Worm (Caenorhabditis elegans) whole organism, L3 larva: ENCODE data around the gene swp-1.

Experiments used
- R02D3.7 ChIP-seq: fragments of 150-350 bp; optimal IDR thresholded peaks from 2 replicates; lab custom pipeline; 2014; ENCODE audit warnings: missing biosample characterization, missing genetic modification characterization
- ZK546.5 ChIP-seq: sonication (generic microtip); optimal IDR thresholded peaks from 2 replicates; lab custom pipeline; 2017; ENCODE audit warnings: missing biosample characterization, missing genetic modification characterization
- aly-2 ChIP-seq: fragments of 150-350 bp; optimal IDR thresholded peaks from 2 replicates; lab custom pipeline; 2014; ENCODE audit warnings: missing biosample characterization, missing genetic modification characterization
- ceh-16 ChIP-seq: sonication (generic microtip); optimal IDR thresholded peaks from 2 replicates; lab custom pipeline; 2017; ENCODE audit warnings: missing biosample characterization, missing genetic modification characterization
- ceh-28 ChIP-seq: fragments of 150-350 bp; optimal IDR thresholded peaks from 2 replicates; lab custom pipeline; 2014; ENCODE audit warnings: missing biosample characterization, missing genetic modification reagents, missing genetic modification characterization
- ceh-82 ChIP-seq: fragments of 150-350 bp; optimal IDR thresholded peaks from 2 replicates; lab custom pipeline; 2014; ENCODE audit warnings: missing biosample characterization, missing genetic modification characterization
- ceh-9 ChIP-seq: sonication (generic microtip); optimal IDR thresholded peaks from 2 replicates; lab custom pipeline; 2018; ENCODE audit warnings: missing biosample characterization, missing genetic modification characterization
- daf-12 ChIP-seq: fragments of 150-350 bp; optimal IDR thresholded peaks from 2 replicates; lab custom pipeline; 2014; ENCODE audit warnings: missing biosample characterization, missing genetic modification reagents, missing genetic modification characterization
- egl-5 ChIP-seq: fragments of 150-350 bp; optimal IDR thresholded peaks from 2 replicates; lab custom pipeline; 2017; ENCODE audit warnings: missing biosample characterization, missing genetic modification reagents, missing genetic modification characterization, inconsistent platforms
- elt-1 ChIP-seq: fragments of 150-350 bp; optimal IDR thresholded peaks from 2 replicates; lab custom pipeline; 2014; ENCODE audit warnings: missing biosample characterization, missing genetic modification characterization
- elt-2 ChIP-seq: sonication (generic microtip); optimal IDR thresholded peaks from 2 replicates; lab custom pipeline; 2016; ENCODE audit warnings: missing genetic modification reagents, mild to moderate bottlenecking, missing genetic modification characterization, missing compliant biosample characterization
- elt-3 ChIP-seq, 3 experiments: fragments of 150-350 bp in 1 of 3; sonication (generic microtip) in 2 of 3; optimal IDR thresholded peaks; 2 replicates in 2 of 3; 4 replicates in 1 of 3; lab custom pipeline; 2014 to 2017; ENCODE audit warnings: missing biosample characterization in 3 of 3, missing genetic modification characterization in 3 of 3
- eor-1 ChIP-seq, 2 experiments: fragments of 150-350 bp; optimal IDR thresholded peaks; 2 replicates each; lab custom pipeline; 2014 to 2018; ENCODE audit warnings: missing biosample characterization in 2 of 2, missing genetic modification characterization in 2 of 2
- fkh-10 ChIP-seq: sonication (generic microtip); optimal IDR thresholded peaks from 2 replicates; lab custom pipeline; 2017; ENCODE audit warnings: missing biosample characterization, missing genetic modification reagents, missing genetic modification characterization
- fkh-2 ChIP-seq: fragments of 150-350 bp; optimal IDR thresholded peaks from 2 replicates; lab custom pipeline; 2014; ENCODE audit warnings: missing biosample characterization, missing genetic modification reagents, missing genetic modification characterization
- fos-1 ChIP-seq: fragments of 150-350 bp; optimal IDR thresholded peaks from 2 replicates; lab custom pipeline; 2014; ENCODE audit warnings: missing biosample characterization, missing genetic modification characterization
- hmg-11 ChIP-seq: sonication (generic microtip); optimal IDR thresholded peaks from 2 replicates; lab custom pipeline; 2016; ENCODE audit warnings: missing genetic modification characterization, missing compliant biosample characterization
- jun-1 ChIP-seq: fragments of 150-350 bp; optimal IDR thresholded peaks from 2 replicates; lab custom pipeline; 2014; ENCODE audit warnings: missing biosample characterization, missing genetic modification reagents, missing genetic modification characterization
- mml-1 ChIP-seq: fragments of 150-350 bp; sonication (generic microtip); optimal IDR thresholded peaks from 3 replicates; lab custom pipeline; 2014; ENCODE audit warnings: missing biosample characterization, missing genetic modification characterization
- nfya-1 ChIP-seq: sonication (generic microtip); optimal IDR thresholded peaks from 2 replicates; lab custom pipeline; 2017; ENCODE audit warnings: missing genetic modification characterization, mild to moderate bottlenecking, missing compliant biosample characterization, antibody characterized with exemption, moderate library complexity; ENCODE audit not compliant: insufficient read depth
- nhr-12 ChIP-seq: fragments of 150-350 bp; optimal IDR thresholded peaks from 2 replicates; lab custom pipeline; 2014; ENCODE audit warnings: missing biosample characterization, missing genetic modification characterization
- nhr-23 ChIP-seq: fragments of 150-350 bp; optimal IDR thresholded peaks from 2 replicates; lab custom pipeline; 2014; ENCODE audit warnings: missing biosample characterization, missing genetic modification reagents, missing genetic modification characterization
- nhr-237 ChIP-seq: fragments of 150-350 bp; optimal IDR thresholded peaks from 2 replicates; lab custom pipeline; 2014; ENCODE audit warnings: missing biosample characterization, missing genetic modification characterization
- nhr-25 ChIP-seq: sonication (generic microtip); optimal IDR thresholded peaks from 2 replicates; lab custom pipeline; 2017; ENCODE audit warnings: missing biosample characterization, missing genetic modification characterization
- nhr-28 ChIP-seq: fragments of 150-350 bp; optimal IDR thresholded peaks from 2 replicates; lab custom pipeline; 2014; ENCODE audit warnings: missing biosample characterization, missing genetic modification characterization
- nhr-43 ChIP-seq: sonication (generic microtip); optimal IDR thresholded peaks from 2 replicates; lab custom pipeline; 2016; ENCODE audit warnings: mild to moderate bottlenecking, missing genetic modification characterization, missing compliant biosample characterization; ENCODE audit not compliant: poor library complexity, severe bottlenecking
- nhr-77 ChIP-seq: fragments of 150-350 bp; optimal IDR thresholded peaks from 2 replicates; lab custom pipeline; 2014; ENCODE audit warnings: missing biosample characterization, missing genetic modification characterization
- pha-4 ChIP-seq: fragments of 150-350 bp; optimal IDR thresholded peaks from 2 replicates; lab custom pipeline; 2014; ENCODE audit warnings: missing biosample characterization, missing genetic modification reagents, missing genetic modification characterization
- pqm-1 ChIP-seq: fragments of 150-350 bp; optimal IDR thresholded peaks from 2 replicates; lab custom pipeline; 2017; ENCODE audit warnings: missing biosample characterization, missing genetic modification characterization, inconsistent platforms
- snpc-4 ChIP-seq: fragments of 150-350 bp; optimal IDR thresholded peaks from 2 replicates; lab custom pipeline; 2014; ENCODE audit warnings: missing biosample characterization, missing genetic modification characterization
- unc-62 ChIP-seq: fragments of 150-350 bp; sonication (generic microtip); optimal IDR thresholded peaks from 4 replicates; lab custom pipeline; 2014; ENCODE audit warnings: missing biosample characterization, missing genetic modification reagents, missing genetic modification characterization
- zag-1 ChIP-seq: fragments of 150-350 bp; optimal IDR thresholded peaks from 2 replicates; lab custom pipeline; 2014; ENCODE audit warnings: missing biosample characterization, missing genetic modification characterization
- ztf-11 ChIP-seq: fragments of 150-350 bp; optimal IDR thresholded peaks from 2 replicates; lab custom pipeline; 2014; ENCODE audit warnings: missing biosample characterization, missing genetic modification characterization

Gene swp-1

DNA sequence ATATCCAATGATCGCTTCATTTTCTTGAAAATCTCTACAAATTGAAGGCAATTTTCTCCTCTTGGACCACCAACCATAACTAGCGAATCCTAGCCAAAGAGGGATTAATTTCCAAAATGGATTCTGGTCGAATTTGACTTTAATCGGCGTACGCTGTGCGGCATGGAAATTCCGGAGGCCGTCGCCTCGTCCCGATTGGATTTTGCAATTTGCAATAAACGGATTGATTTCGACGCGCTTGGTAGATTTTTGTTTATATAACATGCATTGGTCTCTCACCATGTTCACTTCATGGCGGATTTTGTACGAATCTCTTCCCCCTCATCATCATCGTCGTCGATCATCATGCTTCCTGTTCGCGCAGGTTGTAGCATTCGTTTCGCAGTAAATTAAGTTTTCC lies 39.6 kb downstream of the swp-1 start:
- TF ChIP-seq nhr-25 (no peak), fkh-10 (no peak), ztf-11 (tag; lab: Kevin White, UChicago) (no peak), aly-2 (no peak), nhr-43 (tag; lab: Kevin White, UChicago) (no peak), unc-62 (no peak), ceh-28 (no peak), elt-1 (tag; lab: Kevin White, UChicago) (no peak), nhr-77 (no peak)

DNA sequence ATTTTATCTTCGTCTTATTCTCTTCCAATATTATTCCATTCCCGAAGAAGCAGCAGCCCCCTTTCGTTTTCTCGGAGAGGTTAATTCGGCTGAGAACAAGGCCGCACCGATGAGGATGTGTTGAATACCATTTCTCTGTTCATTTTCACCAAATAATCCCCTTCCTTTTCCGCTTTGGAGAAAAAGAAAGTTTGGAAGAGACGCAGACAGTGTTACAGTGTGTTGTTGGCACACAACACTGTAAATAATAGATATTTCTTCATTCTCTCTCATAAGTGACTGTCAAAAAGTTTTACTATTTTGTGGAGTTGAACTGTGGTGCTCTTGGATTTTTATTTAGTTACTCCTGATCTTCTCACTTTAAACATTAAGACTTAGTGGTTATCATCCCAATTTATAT lies 40.0 kb downstream of the swp-1 start:
- TF ChIP-seq pha-4: peak; percentile 86
- no peak for TF ChIP-seq nhr-12 (tag; lab: Kevin White, UChicago)
- TF ChIP-seq nhr-25: peak; percentile 58

DNA sequence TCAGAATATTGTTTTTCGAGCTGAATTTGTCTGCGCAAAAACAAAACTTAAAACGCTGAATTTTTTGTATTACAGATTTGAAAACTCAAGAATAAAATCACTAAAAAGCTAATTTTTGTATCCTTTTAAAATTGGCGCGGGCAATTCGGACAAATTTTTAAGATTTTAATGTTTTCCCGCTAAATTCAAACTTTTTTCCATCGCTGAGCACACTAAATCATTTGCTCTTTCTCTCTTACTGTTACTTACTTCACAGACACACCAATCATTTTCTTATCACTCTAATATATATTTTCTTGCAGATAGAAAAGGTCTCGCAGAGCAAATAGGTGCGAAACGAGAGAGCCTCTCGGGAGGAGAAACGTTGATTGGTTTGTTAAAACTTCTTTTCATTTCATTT lies 41.4 kb downstream of the swp-1 start, which contains the start of gene par-3:
Gene par-3, plus strand, starts transcription at position 301 of the 400 bp plus-strand sequence.
- TF ChIP-seq ceh-16 (tag; lab: Kevin White, UChicago) (no peak), ceh-82 (tag; lab: Kevin White, UChicago) (no peak), eor-1 (tag; optimal IDR thresholded peaks at IDR 0.05; lab: Kevin White, UChicago) (no peak), fos-1 (tag; lab: Kevin White, UChicago) (no peak), jun-1 (tag; lab: Kevin White, UChicago) (no peak), mml-1 (tag; lab: Kevin White, UChicago) (no peak), hmg-11 (tag; lab: Kevin White, UChicago) (no peak)

- TF ChIP-seq snpc-4 (tag; lab: Kevin White, UChicago) (no peak), nfya-1 (tag; lab: Kevin White, UChicago) (no peak)
These were observed 41.8 kb downstream of the swp-1 start for ce11 chrIII:5663521-5663920.

ce11 chrIII:5660976-5661375 lies 44.3 kb downstream of the swp-1 start, which contains the start of gene F54E7.6:
Gene F54E7.6, minus strand, starts transcription at chrIII:5661085.
- TF ChIP-seq nhr-237: no peak
- TF ChIP-seq nhr-25: peak; percentile 87
- TF ChIP-seq daf-12: no peak
- TF ChIP-seq nhr-77: no peak
- TF ChIP-seq nhr-28 (tag; lab: Kevin White, UChicago): no peak
- no peak for TF ChIP-seq elt-2 (tag; lab: Kevin White, UChicago)
- peak; percentile 46 for TF ChIP-seq nhr-23
- TF ChIP-seq ZK546.5 (tag; lab: Kevin White, UChicago): no peak
- no peak for TF ChIP-seq ceh-28
- no peak for TF ChIP-seq R02D3.7 (tag; lab: Kevin White, UChicago)
- peak; percentile 3 for TF ChIP-seq nhr-43 (tag; lab: Kevin White, UChicago)

- TF ChIP-seq nfya-1 (tag; lab: Kevin White, UChicago): no peak
- TF ChIP-seq elt-3 (tag; optimal IDR thresholded peaks at IDR 0.05; lab: Kevin White, UChicago): no peak
- TF ChIP-seq nhr-23: no peak
- TF ChIP-seq ceh-9: no peak
- TF ChIP-seq fos-1 (tag; lab: Kevin White, UChicago): no peak
- no peak for TF ChIP-seq egl-5 (tag; lab: Kevin White, UChicago)
- TF ChIP-seq elt-1 (tag; lab: Kevin White, UChicago): no peak
- TF ChIP-seq nhr-25: no peak
- TF ChIP-seq daf-12: no peak
- no peak for TF ChIP-seq fkh-2 (tag; lab: Kevin White, UChicago)
- TF ChIP-seq ceh-82 (tag; lab: Kevin White, UChicago): no peak
- no peak for TF ChIP-seq pqm-1
- no peak for TF ChIP-seq zag-1 (tag; lab: Kevin White, UChicago)
- no peak for TF ChIP-seq nhr-28 (tag; lab: Kevin White, UChicago)
- no peak for TF ChIP-seq mml-1 (tag; lab: Kevin White, UChicago)
- no peak for TF ChIP-seq fkh-10
- TF ChIP-seq pha-4: no peak
- no peak for TF ChIP-seq nhr-43 (tag; lab: Kevin White, UChicago)
These were observed 48.4 kb downstream of the swp-1 start, which contains the start of gene sdz-21 for ce11 chrIII:5656941-5657340. Gene sdz-21, minus strand, starts transcription at chrIII:5657041.
